Fruit fly (Drosophila melanogaster) whole organism, embryonic: Measurements from ENCODE around the gene CG7366.
A peak's percentile ranks its signal among the peaks of the same experiment; 100 is the strongest.

Experiments
- Adf1 ChIP-seq: fragments of 200-800 bp; sonication (Bioruptor generic); IDR thresholded peaks from 2 replicates; pipeline ENCODE4 v1.3.6; 2022; ENCODE audit warnings: missing biosample characterization, missing genetic modification characterization
- Atf3 ChIP-seq: fragments of 200-800 bp; sonication (Bioruptor generic); optimal IDR thresholded peaks from 3 replicates; lab custom pipeline; 2016; ENCODE audit warnings: missing biosample characterization, missing genetic modification characterization
- Bdp1 ChIP-seq: fragments of 200-800 bp; sonication (Bioruptor generic); optimal IDR thresholded peaks from 3 replicates; lab custom pipeline; 2016; ENCODE audit warnings: missing biosample characterization, missing genetic modification characterization
- CG10274 ChIP-seq: fragments of 200-800 bp; sonication (Bioruptor generic); optimal IDR thresholded peaks from 3 replicates; lab custom pipeline; 2017; ENCODE audit warnings: missing biosample characterization, mild to moderate bottlenecking, missing genetic modification characterization
- CG10959 ChIP-seq: fragments of 200-800 bp; sonication (Bioruptor generic); IDR thresholded peaks from 2 replicates; pipeline ENCODE4 v1.3.6; 2022; ENCODE audit warnings: missing biosample characterization, missing genetic modification characterization
- CG11085 ChIP-seq: fragments of 200-800 bp; sonication (Bioruptor generic); IDR thresholded peaks from 2 replicates; pipeline ENCODE4 v1.3.6; 2022; ENCODE audit warnings: missing biosample characterization, missing genetic modification characterization
- CG1233 ChIP-seq: fragments of 200-800 bp; sonication (Bioruptor generic); optimal IDR thresholded peaks from 4 replicates; lab custom pipeline; 2018; ENCODE audit warnings: missing biosample characterization, mild to moderate bottlenecking, missing genetic modification characterization
- CG13624 ChIP-seq: fragments of 200-800 bp; sonication (Bioruptor generic); optimal IDR thresholded peaks from 2 replicates; lab custom pipeline; 2016; ENCODE audit warnings: missing biosample characterization, missing genetic modification characterization
- CG17328 ChIP-seq: fragments of 200-800 bp; sonication (Bioruptor generic); IDR thresholded peaks from 2 replicates; pipeline ENCODE4 v1.3.6; 2022; ENCODE audit warnings: missing biosample characterization, missing genetic modification characterization
- CG17385 ChIP-seq: fragments of 200-800 bp; sonication (Bioruptor generic); optimal IDR thresholded peaks from 3 replicates; lab custom pipeline; 2018; ENCODE audit warnings: missing biosample characterization, mild to moderate bottlenecking, missing genetic modification characterization
- CG17829 ChIP-seq: fragments of 200-800 bp; optimal IDR thresholded peaks from 2 replicates; lab custom pipeline; 2019; ENCODE audit warnings: missing biosample characterization, mild to moderate bottlenecking, missing genetic modification characterization, moderate library complexity
- CG18476 ChIP-seq: fragments of 200-800 bp; sonication (Bioruptor generic); optimal IDR thresholded peaks from 2 replicates; lab custom pipeline; 2016; ENCODE audit warnings: missing biosample characterization, mild to moderate bottlenecking, missing genetic modification characterization
- CG18619 ChIP-seq: fragments of 200-800 bp; sonication (Bioruptor generic); optimal IDR thresholded peaks from 3 replicates; lab custom pipeline; 2017; ENCODE audit warnings: missing biosample characterization, mild to moderate bottlenecking, missing genetic modification characterization
- CG2120 ChIP-seq: fragments of 200-800 bp; sonication (Bioruptor generic); optimal IDR thresholded peaks from 3 replicates; lab custom pipeline; 2016; ENCODE audit warnings: missing biosample characterization, missing genetic modification characterization
- CG34376 ChIP-seq: fragments of 200-800 bp; sonication (Bioruptor generic); optimal IDR thresholded peaks from 2 replicates; lab custom pipeline; 2018; ENCODE audit warnings: missing biosample characterization, mild to moderate bottlenecking, missing genetic modification characterization
- CG4328 ChIP-seq: fragments of 200-800 bp; sonication (Bioruptor generic); optimal IDR thresholded peaks from 3 replicates; lab custom pipeline; 2017; ENCODE audit warnings: missing biosample characterization, missing genetic modification reagents, missing genetic modification characterization
- CG6175 ChIP-seq: fragments of 200-800 bp; sonication (Bioruptor generic); IDR thresholded peaks from 3 replicates; pipeline ENCODE4 v1.3.6; 2022; ENCODE audit warnings: missing biosample characterization, missing genetic modification characterization
- CG6791 ChIP-seq: fragments of 200-800 bp; sonication (Bioruptor generic); IDR thresholded peaks from 3 replicates; pipeline ENCODE4 v1.3.6; 2022; ENCODE audit warnings: missing biosample characterization, missing genetic modification characterization; ENCODE audit not compliant: partially characterized antibody
- CG6854 ChIP-seq: fragments of 200-800 bp; sonication (Bioruptor generic); optimal IDR thresholded peaks from 3 replicates; lab custom pipeline; 2017; ENCODE audit warnings: missing biosample characterization, mild to moderate bottlenecking, missing genetic modification characterization
- CG7786 ChIP-seq: fragments of 200-800 bp; sonication (Bioruptor generic); optimal IDR thresholded peaks from 2 replicates; lab custom pipeline; 2016; ENCODE audit warnings: missing biosample characterization, missing genetic modification characterization
- CG8478 ChIP-seq: fragments of >200 bp; optimal IDR thresholded peaks from 2 replicates; lab custom pipeline; 2018
- CG9932 ChIP-seq: fragments of 200-800 bp; sonication (Bioruptor generic); IDR thresholded peaks from 2 replicates; pipeline ENCODE4 v1.3.6; 2022; ENCODE audit warnings: missing biosample characterization, missing genetic modification characterization
- Dad ChIP-seq: fragments of 200-800 bp; sonication (Bioruptor generic); optimal IDR thresholded peaks from 3 replicates; lab custom pipeline; 2016; ENCODE audit warnings: missing biosample characterization, missing genetic modification characterization
- H15 ChIP-seq: fragments of 200-800 bp; sonication (Bioruptor generic); IDR thresholded peaks from 3 replicates; pipeline ENCODE4 v1.3.6; 2022; ENCODE audit warnings: missing biosample characterization, missing genetic modification characterization
- HLH4C ChIP-seq: fragments of 200-800 bp; sonication (Bioruptor generic); IDR thresholded peaks from 3 replicates; pipeline ENCODE4 v1.3.6; 2022; ENCODE audit warnings: missing biosample characterization, missing genetic modification characterization; ENCODE audit not compliant: partially characterized antibody
- Hr3 ChIP-seq: fragments of 200-800 bp; sonication (Bioruptor generic); optimal IDR thresholded peaks from 3 replicates; lab custom pipeline; 2016; ENCODE audit warnings: missing biosample characterization, missing genetic modification characterization
- Lpt ChIP-seq: fragments of >200 bp; optimal IDR thresholded peaks from 2 replicates; lab custom pipeline; 2018; ENCODE audit warnings: missing biosample characterization, missing genetic modification characterization
- PHDP ChIP-seq: fragments of 200-800 bp; sonication (Bioruptor generic); optimal IDR thresholded peaks from 3 replicates; lab custom pipeline; 2018; ENCODE audit warnings: missing biosample characterization, mild to moderate bottlenecking, missing genetic modification characterization, moderate library complexity
- Sry-δ ChIP-seq: fragments of 200-800 bp; sonication (Bioruptor generic); optimal IDR thresholded peaks from 2 replicates; lab custom pipeline; 2016; ENCODE audit warnings: missing biosample characterization, missing genetic modification characterization
- TFAM ChIP-seq: fragments of 200-800 bp; sonication (Bioruptor generic); optimal IDR thresholded peaks from 2 replicates; lab custom pipeline; 2017; ENCODE audit warnings: missing biosample characterization, missing genetic modification characterization, inconsistent platforms
- Trl ChIP-seq, 3 experiments: fragments of >200 bp in 2 of 3; fragments of 200-800 bp in 1 of 3; sonication (Bioruptor generic) in 1 of 3; optimal IDR thresholded peaks; 2 replicates in 1 of 3; 3 replicates in 2 of 3; lab custom pipeline; 2016 to 2017; ENCODE audit warnings: missing biosample characterization in 1 of 3, missing genetic modification characterization in 1 of 3
- az2 ChIP-seq: fragments of 200-800 bp; sonication (Bioruptor generic); optimal IDR thresholded peaks from 3 replicates; lab custom pipeline; 2016; ENCODE audit warnings: missing biosample characterization, missing genetic modification characterization
- chif ChIP-seq, 2 experiments: fragments of 200-800 bp; sonication (Bioruptor generic); optimal IDR thresholded peaks; 3 replicates each; lab custom pipeline; 2016; ENCODE audit warnings: missing biosample characterization in 2 of 2, missing genetic modification characterization in 2 of 2
- chm ChIP-seq: fragments of 200-800 bp; sonication (Bioruptor generic); IDR thresholded peaks from 2 replicates; pipeline ENCODE4 v1.3.6; 2022; ENCODE audit warnings: missing biosample characterization, missing genetic modification characterization
- dati ChIP-seq: fragments of 200-800 bp; sonication (Bioruptor generic); IDR thresholded peaks from 2 replicates; pipeline ENCODE4 v1.3.6; 2022; ENCODE audit warnings: missing biosample characterization, missing genetic modification characterization
- disco-r ChIP-seq: fragments of 200-800 bp; sonication (Bioruptor generic); optimal IDR thresholded peaks from 2 replicates; lab custom pipeline; 2016; ENCODE audit warnings: missing biosample characterization, missing genetic modification characterization
- emc ChIP-seq: fragments of 200-800 bp; sonication (Bioruptor generic); optimal IDR thresholded peaks from 2 replicates; lab custom pipeline; 2016; ENCODE audit warnings: missing biosample characterization, missing genetic modification characterization
- fd102C ChIP-seq: fragments of 200-800 bp; sonication (Bioruptor generic); optimal IDR thresholded peaks from 2 replicates; lab custom pipeline; 2018; ENCODE audit warnings: missing biosample characterization, mild to moderate bottlenecking, missing genetic modification characterization, moderate library complexity
- h ChIP-seq: fragments of >200 bp; optimal IDR thresholded peaks from 2 replicates; lab custom pipeline; 2017
- kah ChIP-seq: fragments of 200-800 bp; sonication (Bioruptor generic); optimal IDR thresholded peaks from 2 replicates; lab custom pipeline; 2018; ENCODE audit warnings: missing biosample characterization, mild to moderate bottlenecking, missing genetic modification characterization
- mld ChIP-seq: fragments of 200-800 bp; sonication (Bioruptor generic); IDR thresholded peaks from 3 replicates; pipeline ENCODE4 v1.3.6; 2022; ENCODE audit warnings: missing biosample characterization, missing genetic modification characterization; ENCODE audit not compliant: partially characterized antibody
- nmo ChIP-seq: fragments of 200-800 bp; sonication (Bioruptor generic); optimal IDR thresholded peaks from 2 replicates; lab custom pipeline; 2018; ENCODE audit warnings: missing biosample characterization, mild to moderate bottlenecking, missing genetic modification characterization, moderate library complexity
- onecut ChIP-seq: fragments of 200-800 bp; sonication (Bioruptor generic); IDR thresholded peaks from 2 replicates; pipeline ENCODE4 v1.3.6; 2022; ENCODE audit warnings: missing biosample characterization, missing genetic modification characterization
- peb ChIP-seq: fragments of 200-800 bp; sonication (Bioruptor generic); IDR thresholded peaks from 2 replicates; pipeline ENCODE4 v1.3.6; 2022; ENCODE audit warnings: missing biosample characterization, missing genetic modification characterization
- prd ChIP-seq, 3 experiments: fragments of >200 bp in 2 of 3; fragments of 200-800 bp in 1 of 3; sonication (Bioruptor generic) in 1 of 3; optimal IDR thresholded peaks in 2 of 3; IDR thresholded peaks in 1 of 3; 2 replicates in 2 of 3; 3 replicates in 1 of 3; pipeline versions ENCODE4 v1.3.6 to Lab custom; 2017 to 2022; ENCODE audit warnings: missing biosample characterization in 1 of 3, missing genetic modification characterization in 1 of 3
- schlank ChIP-seq: fragments of 200-800 bp; sonication (Bioruptor generic); optimal IDR thresholded peaks from 2 replicates; lab custom pipeline; 2018; ENCODE audit warnings: missing biosample characterization, mild to moderate bottlenecking, missing genetic modification characterization
- trh ChIP-seq: fragments of 200-800 bp; sonication (Bioruptor generic); optimal IDR thresholded peaks from 2 replicates; lab custom pipeline; 2016; ENCODE audit warnings: missing biosample characterization, missing genetic modification characterization
- tx ChIP-seq: fragments of 200-800 bp; sonication (Bioruptor generic); optimal IDR thresholded peaks from 2 replicates; lab custom pipeline; 2016; ENCODE audit warnings: missing biosample characterization, missing genetic modification characterization
- vnd ChIP-seq: fragments of 200-800 bp; sonication (Bioruptor generic); IDR thresholded peaks from 3 replicates; pipeline ENCODE4 v1.3.6; 2022; ENCODE audit warnings: missing biosample characterization, missing genetic modification characterization; ENCODE audit not compliant: partially characterized antibody

CG7366 gene

DNA sequence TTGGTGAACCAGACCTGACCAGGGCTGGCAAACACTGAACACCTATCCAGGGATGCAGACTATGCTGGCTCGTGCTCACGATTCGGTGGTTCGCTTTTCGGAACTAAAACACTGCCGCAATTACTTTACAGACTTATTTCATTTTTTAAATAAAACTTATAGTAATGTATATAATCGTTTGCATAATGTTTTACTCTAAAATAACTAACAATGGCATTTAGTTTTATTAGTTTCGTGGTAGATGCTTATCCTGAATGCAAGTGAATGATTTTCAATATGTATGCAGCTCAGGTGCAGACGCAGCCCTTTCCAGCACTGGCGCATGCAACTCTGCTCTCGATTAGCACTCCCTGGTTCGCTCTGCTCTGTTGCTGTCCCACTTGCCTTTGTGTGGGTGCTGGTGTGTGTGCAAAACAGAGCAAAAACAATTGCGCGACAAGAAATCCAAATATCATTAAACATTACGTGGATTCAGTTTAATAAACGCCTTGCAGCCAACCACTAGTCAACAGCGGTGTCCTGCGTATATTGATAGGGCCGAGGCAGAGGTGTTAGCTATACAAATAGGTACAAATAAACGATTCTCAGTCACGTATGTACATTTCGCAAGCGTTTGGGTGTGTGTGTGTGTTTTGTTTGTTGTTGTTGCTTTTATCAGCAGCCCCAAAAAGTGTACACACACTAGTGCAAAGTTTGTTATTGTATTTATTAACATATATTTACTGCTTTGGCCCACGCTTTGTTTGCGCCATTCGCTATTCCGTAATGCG, 15.4 kb downstream of the CG7366 start, which contains the start of the genes ERR and Atg18a (continued):
- TF ChIP-seq CG7786 (GFP tag; lab: Kevin White, UChicago) (peak; percentile 83), CG9932 (GFP tag; lab: Robert Waterston, UW) (peak; percentile 97), emc (GFP tag; lab: Kevin White, UChicago) (peak; percentile 57), TFAM (GFP tag; lab: Kevin White, UChicago) (peak; percentile 9), nmo (GFP tag; lab: Kevin White, UChicago) (peak; percentile 92), vnd (peak; percentile 60; the same call in 2 of the 3 replicates), Atf3 (peak; percentile 62), Sry-δ (peak; percentile 58), CG10959 (GFP tag; lab: Robert Waterston, UW) (peak; percentile 41; the same call in 1 of the 2 replicates), prd (optimal IDR thresholded peaks at IDR 0.05; lab: Kevin White, UChicago) (no peak), prd (GFP tag; IDR thresholded peaks at IDR 0.05; lab: Robert Waterston, UW) (peak; percentile 93), dati (GFP tag; lab: Robert Waterston, UW) (no peak), chif (GFP tag; optimal IDR thresholded peaks at IDR 0.05; lab: Kevin White, UChicago) (peak; percentile 75 to 80), CG13624 (GFP tag; lab: Kevin White, UChicago) (peak; percentile 67), trh (GFP tag; lab: Kevin White, UChicago) (peak; percentile 24), schlank (no peak), PHDP (tag; lab: Kevin White, UChicago) (peak; percentile 75), Dad (peak; percentile 82), CG18476 (peak; percentile 74), fd102C (GFP tag; lab: Kevin White, UChicago) (no peak), chm (peak; percentile 50), disco-r (GFP tag; lab: Kevin White, UChicago) (no peak), onecut (GFP tag; lab: Robert Waterston, UW) (peak; percentile 36), CG17829 (tag; lab: Kevin White, UChicago) (peak; percentile 89), CG11085 (GFP tag; lab: Robert Waterston, UW) (peak; percentile 88), CG6175 (GFP tag; lab: Robert Waterston, UW) (peak; percentile 76; the same call in 2 of the 3 replicates), CG18619 (GFP tag; lab: Kevin White, UChicago) (peak; percentile 86), Adf1 (peak; percentile 76), HLH4C (GFP tag; lab: Robert Waterston, UW) (peak; percentile 45; the same call in 1 of the 3 replicates), Trl (optimal IDR thresholded peaks at IDR 0.05; lab: Kevin White, UChicago) (peak in 1 of 2 experiments; percentile 49), Trl (GFP tag; optimal IDR thresholded peaks at IDR 0.05; lab: Kevin White, UChicago) (peak; percentile 84), CG34376 (peak; percentile 57), peb (GFP tag; lab: Robert Waterston, UW) (peak; percentile 73; the same call in 1 of the 2 replicates), az2 (GFP tag; lab: Kevin White, UChicago) (peak; percentile 82), CG6854 (GFP tag; lab: Kevin White, UChicago) (no peak), CG4328 (GFP tag; lab: Kevin White, UChicago) (peak; percentile 65), Hr3 (GFP tag; lab: Kevin White, UChicago) (peak; percentile 91), H15 (GFP tag; lab: Robert Waterston, UW) (peak; percentile 88), CG6791 (GFP tag; lab: Robert Waterston, UW) (peak; percentile 45; the same call in 1 of the 3 replicates), CG1233 (GFP tag; lab: Kevin White, UChicago) (peak; percentile 77), Lpt (GFP tag; lab: Kevin White, UChicago) (no peak), kah (GFP tag; lab: Kevin White, UChicago) (peak; percentile 3), CG17385 (peak; percentile 58), CG8478 (lab: Kevin White, UChicago) (peak; percentile 76), CG10274 (peak; percentile 28), h (lab: Kevin White, UChicago) (no peak), mld (GFP tag; lab: Robert Waterston, UW) (no peak), CG2120 (GFP tag; lab: Kevin White, UChicago) (peak; percentile 93), Bdp1 (peak; percentile 76), tx (peak; percentile 82), CG17328 (GFP tag; lab: Robert Waterston, UW) (peak; percentile 64)
